Worm (Caenorhabditis elegans): ENCODE data around the gene T24B8.4.

- no peak for TF ChIP-seq nhr-28 (tag; optimal IDR thresholded peaks at IDR 0.05)
- no peak for TF ChIP-seq pha-4 (tag; optimal IDR thresholded peaks at IDR 0.05)
- no peak for TF ChIP-seq nhr-237 (tag; optimal IDR thresholded peaks at IDR 0.05)
- TF ChIP-seq snpc-4 (tag; optimal IDR thresholded peaks at IDR 0.05), result no peak
- no peak for TF ChIP-seq lin-13 (tag; optimal IDR thresholded peaks at IDR 0.05)
- no peak for TF ChIP-seq ztf-11 (tag; optimal IDR thresholded peaks at IDR 0.05)
These were observed 47.2 kb upstream of the T24B8.4 start for ce11 chrII:9117789-9118242.

All from whole organism, mixed stage, embryonic.